Fruit fly (Drosophila melanogaster) whole organism, adult: ENCODE data around the gene alphaKap4.
A peak's percentile ranks its signal among the peaks of the same experiment; 100 is the strongest.

Experiments used
- CG11617 ChIP-seq: fragments of 200-800 bp; sonication (Bioruptor generic); optimal IDR thresholded peaks from 2 replicates; lab custom pipeline; 2017; ENCODE audit warnings: mild to moderate bottlenecking, missing biosample characterization, missing genetic modification reagents, missing genetic modification characterization
- CG12768 ChIP-seq: fragments of 200-800 bp; sonication (Bioruptor generic); optimal IDR thresholded peaks from 2 replicates; lab custom pipeline; 2017; ENCODE audit warnings: missing biosample characterization, missing genetic modification characterization, mild to moderate bottlenecking, moderate library complexity, missing genetic modification reagents
- CG14711 ChIP-seq: fragments of 200-800 bp; sonication (Bioruptor generic); optimal IDR thresholded peaks from 2 replicates; lab custom pipeline; 2018; ENCODE audit warnings: missing biosample characterization, mild to moderate bottlenecking, missing genetic modification characterization, moderate library complexity
- CG1620 ChIP-seq: fragments of 200-800 bp; sonication (Bioruptor generic); optimal IDR thresholded peaks from 2 replicates; lab custom pipeline; 2016; ENCODE audit warnings: missing biosample characterization, missing genetic modification characterization
- CG33017 ChIP-seq: fragments of 200-800 bp; sonication (Bioruptor generic); optimal IDR thresholded peaks from 2 replicates; lab custom pipeline; 2018; ENCODE audit warnings: missing biosample characterization, mild to moderate bottlenecking, missing genetic modification characterization, moderate library complexity
- CG5204 ChIP-seq: fragments of 200-800 bp; sonication (Bioruptor generic); optimal IDR thresholded peaks from 2 replicates; lab custom pipeline; 2016; ENCODE audit warnings: missing biosample characterization, missing genetic modification characterization
- CG7045 ChIP-seq: fragments of 200-800 bp; sonication (Bioruptor generic); optimal IDR thresholded peaks from 2 replicates; lab custom pipeline; 2017; ENCODE audit warnings: missing biosample characterization, mild to moderate bottlenecking, missing genetic modification characterization
- CG7101 ChIP-seq: fragments of 200-800 bp; sonication (Bioruptor generic); optimal IDR thresholded peaks from 2 replicates; lab custom pipeline; 2018; ENCODE audit warnings: missing biosample characterization, mild to moderate bottlenecking, missing genetic modification characterization, moderate library complexity
- Clk ChIP-seq: fragments of 200-800 bp; sonication (Bioruptor generic); optimal IDR thresholded peaks from 2 replicates; lab custom pipeline; 2017; ENCODE audit warnings: missing biosample characterization, missing genetic modification characterization
- Crg-1 ChIP-seq: fragments of 200-800 bp; sonication (Bioruptor generic); optimal IDR thresholded peaks from 2 replicates; lab custom pipeline; 2016; ENCODE audit warnings: missing biosample characterization, missing genetic modification characterization
- Hr96 ChIP-seq: fragments of 200-800 bp; sonication (Bioruptor generic); optimal IDR thresholded peaks from 2 replicates; lab custom pipeline; 2016; ENCODE audit warnings: missing biosample characterization, missing genetic modification characterization
- Mnt ChIP-seq: fragments of 200-800 bp; sonication (Bioruptor generic); optimal IDR thresholded peaks from 2 replicates; lab custom pipeline; 2016; ENCODE audit warnings: missing biosample characterization, mild to moderate bottlenecking, missing genetic modification characterization
- bab1 ChIP-seq: fragments of 200-800 bp; sonication (Bioruptor generic); optimal IDR thresholded peaks from 3 replicates; lab custom pipeline; 2019; ENCODE audit warnings: missing biosample characterization, mild to moderate bottlenecking, missing genetic modification characterization, moderate library complexity
- cic ChIP-seq: fragments of 200-800 bp; sonication (Bioruptor generic); optimal IDR thresholded peaks from 2 replicates; lab custom pipeline; 2017; ENCODE audit warnings: missing biosample characterization, mild to moderate bottlenecking, missing genetic modification characterization, moderate library complexity
- cnc ChIP-seq, 2 experiments: fragments of >200 bp; optimal IDR thresholded peaks; 2 replicates each; lab custom pipeline; 2017
- kay ChIP-seq: fragments of 200-800 bp; sonication (Bioruptor generic); peaks from one replicate; lab custom pipeline; 2016; ENCODE audit warnings: missing biosample characterization, missing genetic modification characterization, borderline replicate concordance
- ovo ChIP-seq: fragments of 200-800 bp; sonication (Bioruptor generic); optimal IDR thresholded peaks from 2 replicates; lab custom pipeline; 2016; ENCODE audit warnings: missing biosample characterization, missing genetic modification characterization
- pad ChIP-seq: fragments of 200-800 bp; sonication (Bioruptor generic); optimal IDR thresholded peaks from 3 replicates; lab custom pipeline; 2017; ENCODE audit warnings: missing biosample characterization, missing genetic modification characterization, mild to moderate bottlenecking, moderate library complexity, missing genetic modification reagents
- tj ChIP-seq: fragments of 200-800 bp; sonication (Bioruptor generic); optimal IDR thresholded peaks from 3 replicates; lab custom pipeline; 2017; ENCODE audit warnings: missing biosample characterization, mild to moderate bottlenecking, missing genetic modification characterization, moderate library complexity
- toe ChIP-seq: fragments of 200-800 bp; sonication (Bioruptor generic); optimal IDR thresholded peaks from 2 replicates; lab custom pipeline; 2016; ENCODE audit warnings: missing biosample characterization, missing genetic modification characterization

The alphaKap4 gene

DNA sequence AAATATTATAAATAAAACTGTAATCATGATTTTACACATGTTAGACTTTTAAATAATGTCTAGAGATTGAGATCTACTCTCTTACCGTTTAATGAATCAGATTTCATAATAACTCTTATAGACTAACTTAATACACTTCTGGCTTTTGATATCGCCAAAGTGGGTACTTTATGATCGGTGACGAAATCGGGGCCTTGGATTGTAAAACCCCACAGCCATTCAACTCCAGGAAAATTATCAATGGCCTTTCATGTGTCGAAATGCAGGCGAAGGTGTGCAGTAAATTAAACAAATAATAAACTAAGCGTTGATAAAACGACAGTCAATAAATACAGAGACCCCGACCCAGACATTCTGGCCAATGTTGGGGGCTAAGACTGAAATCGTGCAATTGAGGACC lies 25.3 kb upstream of the alphaKap4 start:
- peak; percentile 75 for TF ChIP-seq kay (GFP tag; lab: Kevin White, UChicago)
- peak; percentile 26 for TF ChIP-seq cic (GFP tag; lab: Kevin White, UChicago)
- TF ChIP-seq Hr96 (GFP tag; lab: Kevin White, UChicago), result peak; percentile 21
- TF ChIP-seq CG5204 (GFP tag; lab: Kevin White, UChicago), result no peak
- TF ChIP-seq CG14711 (tag; lab: Kevin White, UChicago), result no peak

DNA sequence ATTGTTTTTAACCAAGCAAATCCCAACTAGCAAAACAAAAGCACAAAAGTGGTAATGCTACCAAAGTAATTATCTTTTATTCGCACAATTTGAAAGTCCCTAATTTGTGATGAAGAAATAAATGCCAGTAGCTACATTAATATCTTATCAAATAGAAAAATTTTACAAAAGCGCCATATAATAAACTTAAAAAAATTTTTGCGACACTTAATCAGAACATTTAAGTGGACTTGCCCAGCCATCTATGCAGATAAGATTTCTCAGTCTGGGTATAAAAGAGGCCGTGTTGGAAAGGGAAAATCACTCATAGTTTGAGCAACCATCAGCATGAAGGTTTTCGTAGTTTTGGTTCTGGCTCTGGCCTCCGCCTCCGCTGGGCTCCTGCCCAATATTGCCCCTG lies 24.1 kb upstream of the alphaKap4 start, which contains the start of gene yip7:
yip7 (plus strand) TSS at position 301 of the 400 bp plus-strand sequence.
- TF ChIP-seq CG14711 (tag; lab: Kevin White, UChicago) (no peak), CG1620 (no peak), cic (GFP tag; lab: Kevin White, UChicago) (no peak), CG7101 (tag; lab: Kevin White, UChicago) (no peak), pad (GFP tag; lab: Kevin White, UChicago) (no peak), CG11617 (GFP tag; lab: Kevin White, UChicago) (no peak), tj (no peak), CG33017 (tag; lab: Kevin White, UChicago) (no peak), Clk (no peak), kay (GFP tag; lab: Kevin White, UChicago) (no peak), toe (no peak), bab1 (GFP tag; lab: Kevin White, UChicago) (no peak), CG12768 (GFP tag; lab: Kevin White, UChicago) (no peak)

DNA sequence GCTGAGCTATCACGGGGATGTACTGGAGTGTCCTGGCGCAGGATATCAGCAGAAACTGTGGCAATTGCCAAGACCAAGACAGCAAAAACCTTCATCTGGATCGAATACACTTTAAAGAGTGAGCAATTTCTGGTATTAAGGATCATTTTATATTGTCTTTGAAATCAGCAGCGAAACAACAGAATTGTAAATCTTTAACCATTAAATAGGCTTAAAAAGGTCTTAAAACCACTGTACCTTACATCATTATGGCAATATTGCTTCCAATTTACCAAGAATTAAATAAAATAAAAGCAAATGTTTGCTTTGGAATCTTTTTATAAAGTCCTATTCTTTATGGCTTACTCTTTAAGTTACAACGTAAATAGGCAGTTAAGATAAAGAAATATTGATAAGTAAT lies 23.7 kb upstream of the alphaKap4 start, which contains the start of gene CG10477:
CG10477 (minus strand) TSS at position 101 of the 400 bp plus-strand sequence.
- TF ChIP-seq Hr96 (GFP tag; lab: Kevin White, UChicago) (no peak), CG11617 (GFP tag; lab: Kevin White, UChicago) (no peak), CG5204 (GFP tag; lab: Kevin White, UChicago) (no peak), tj (no peak), Crg-1 (no peak), CG1620 (no peak), Clk (no peak), CG33017 (tag; lab: Kevin White, UChicago) (no peak), CG7101 (tag; lab: Kevin White, UChicago) (no peak), pad (GFP tag; lab: Kevin White, UChicago) (no peak), CG12768 (GFP tag; lab: Kevin White, UChicago) (no peak), CG14711 (tag; lab: Kevin White, UChicago) (no peak), CG7045 (GFP tag; lab: Kevin White, UChicago) (no peak), bab1 (GFP tag; lab: Kevin White, UChicago) (no peak), cic (GFP tag; lab: Kevin White, UChicago) (no peak)

DNA sequence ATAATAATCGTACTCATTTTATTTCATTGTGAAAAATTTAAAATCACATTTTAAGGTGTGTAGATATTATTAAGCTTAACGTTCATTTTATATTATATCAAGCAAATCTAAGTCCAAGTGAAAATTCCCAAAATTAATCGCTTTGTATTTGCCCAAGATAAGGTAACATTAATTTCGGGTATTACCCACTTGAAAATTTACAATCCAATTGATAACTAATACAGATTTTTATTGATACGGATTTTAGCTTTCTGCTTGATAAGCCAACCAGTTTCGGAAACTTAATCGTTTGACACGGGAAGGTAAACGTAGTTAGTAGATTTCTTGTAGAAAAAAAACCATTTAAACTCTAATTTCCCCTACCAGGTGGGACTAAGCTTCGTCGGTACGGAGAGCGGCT lies 22.2 kb upstream of the alphaKap4 start:
- TF ChIP-seq kay (GFP tag; lab: Kevin White, UChicago) (peak; percentile 25), CG11617 (GFP tag; lab: Kevin White, UChicago) (no peak), Mnt (no peak), pad (GFP tag; lab: Kevin White, UChicago) (no peak), toe (no peak), CG5204 (GFP tag; lab: Kevin White, UChicago) (no peak), tj (no peak), cic (GFP tag; lab: Kevin White, UChicago) (no peak)

DNA sequence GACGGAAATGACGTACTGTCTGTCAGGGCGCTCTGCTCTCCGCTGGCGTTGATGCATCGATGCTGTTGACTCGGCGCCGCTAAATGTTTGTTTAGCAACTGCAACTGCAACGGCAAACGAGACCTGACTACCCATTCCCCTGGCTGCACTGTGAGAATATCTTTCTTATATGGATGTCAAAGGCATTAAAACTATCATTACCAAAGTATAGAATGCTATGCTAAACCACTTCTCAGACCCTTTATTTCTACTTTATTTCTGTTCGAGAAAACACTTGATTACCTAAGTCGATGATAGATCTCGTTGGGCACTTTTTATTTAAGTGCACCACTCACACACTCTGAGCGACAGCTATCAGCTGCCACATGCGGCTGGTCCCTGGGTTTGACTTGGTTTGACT lies 11.3 kb upstream of the alphaKap4 start:
- TF ChIP-seq pad (GFP tag; lab: Kevin White, UChicago), result no peak
- TF ChIP-seq CG12768 (GFP tag; lab: Kevin White, UChicago), result no peak
- TF ChIP-seq CG7101 (tag; lab: Kevin White, UChicago), result no peak
- no peak for TF ChIP-seq bab1 (GFP tag; lab: Kevin White, UChicago)
- TF ChIP-seq Mnt, result no peak
- no peak for TF ChIP-seq Clk
- no peak for TF ChIP-seq CG1620
- no peak for TF ChIP-seq CG14711 (tag; lab: Kevin White, UChicago)
- no peak for TF ChIP-seq cnc (optimal IDR thresholded peaks at IDR 0.05; lab: Kevin White, UChicago)
- no peak for TF ChIP-seq tj
- no peak for TF ChIP-seq ovo (GFP tag; lab: Kevin White, UChicago)
- TF ChIP-seq kay (GFP tag; lab: Kevin White, UChicago), result no peak
- no peak for TF ChIP-seq Crg-1
- TF ChIP-seq toe, result no peak
- TF ChIP-seq CG11617 (GFP tag; lab: Kevin White, UChicago), result no peak
- no peak for TF ChIP-seq CG7045 (GFP tag; lab: Kevin White, UChicago)
- no peak for TF ChIP-seq Hr96 (GFP tag; lab: Kevin White, UChicago)

DNA sequence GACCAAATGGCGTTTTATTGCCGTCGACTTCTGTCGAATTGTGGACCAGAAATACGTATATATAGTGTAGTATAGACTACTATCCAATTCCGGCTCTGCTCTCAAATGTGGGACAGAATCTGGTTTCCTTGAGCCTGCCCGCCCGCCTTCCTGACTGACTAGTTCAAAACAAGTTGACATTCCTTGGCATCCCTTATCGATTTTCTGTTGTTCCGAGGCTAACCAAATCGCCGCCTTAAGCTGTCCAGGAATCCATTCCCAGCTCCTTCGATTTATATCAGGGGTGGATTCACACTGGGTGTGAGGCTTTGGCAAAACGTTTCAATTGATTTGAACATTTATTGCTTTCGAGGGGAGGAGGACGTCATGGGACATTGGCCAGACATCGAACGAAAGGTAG lies 2.1 kb upstream of the alphaKap4 start:
- TF ChIP-seq bab1 (GFP tag; lab: Kevin White, UChicago) (no peak), CG7101 (tag; lab: Kevin White, UChicago) (no peak), CG14711 (tag; lab: Kevin White, UChicago) (no peak)

DNA sequence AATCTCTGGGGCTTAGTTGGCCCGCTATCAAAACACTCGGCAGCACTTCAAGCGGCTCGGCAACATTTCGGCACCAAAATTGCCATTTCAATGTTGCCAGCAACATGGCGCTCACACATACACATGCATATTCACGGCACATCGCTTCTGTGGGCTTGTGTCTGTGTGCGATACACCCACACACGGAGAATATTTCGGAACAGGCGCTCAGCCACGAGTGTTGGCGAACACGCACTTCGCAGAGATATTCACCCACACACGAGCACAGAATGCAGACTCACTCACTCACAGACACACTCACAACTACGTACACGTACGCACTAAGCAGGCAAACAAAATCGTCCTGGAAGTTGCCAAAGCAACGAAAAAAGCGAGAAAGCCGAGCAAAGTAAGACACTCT lies 9.9 kb downstream of the alphaKap4 start:
- TF ChIP-seq CG14711 (tag; lab: Kevin White, UChicago) (no peak), Crg-1 (no peak), CG11617 (GFP tag; lab: Kevin White, UChicago) (no peak), CG33017 (tag; lab: Kevin White, UChicago) (no peak), tj (no peak), kay (GFP tag; lab: Kevin White, UChicago) (no peak), CG7045 (GFP tag; lab: Kevin White, UChicago) (no peak)
